Fruit fly (Drosophila melanogaster) whole organism, embryonic: ENCODE results near the gene Vm26Ab.

ENCODE experiments used
- CG31224 ChIP-seq: fragments of 200-800 bp; sonication (Bioruptor generic); IDR thresholded peaks from 2 replicates; pipeline ENCODE4 v1.3.6; 2022; ENCODE audit warnings: missing biosample characterization, missing genetic modification characterization
- CG6854 ChIP-seq: fragments of 200-800 bp; sonication (Bioruptor generic); optimal IDR thresholded peaks from 3 replicates; lab custom pipeline; 2017; ENCODE audit warnings: missing biosample characterization, mild to moderate bottlenecking, missing genetic modification characterization
- Eip74EF ChIP-seq, 2 experiments: fragments of 200-800 bp in 1 of 2; fragments of >200 bp in 1 of 2; sonication (Bioruptor generic) in 1 of 2; optimal IDR thresholded peaks; 2 replicates each; lab custom pipeline; 2017 to 2019; ENCODE audit warnings: missing biosample characterization in 2 of 2, missing genetic modification characterization in 2 of 2, mild to moderate bottlenecking in 1 of 2, moderate library complexity in 1 of 2
- HLH54F ChIP-seq: fragments of 200-800 bp; sonication (Bioruptor generic); optimal IDR thresholded peaks from 3 replicates; lab custom pipeline; 2016; ENCODE audit warnings: missing biosample characterization, missing genetic modification characterization
- bab2 ChIP-seq: fragments of 200-800 bp; sonication (Bioruptor generic); optimal IDR thresholded peaks from 2 replicates; lab custom pipeline; 2016; ENCODE audit warnings: missing biosample characterization, missing genetic modification characterization
- dpn ChIP-seq, 2 experiments: fragments of 200-800 bp; sonication (Bioruptor generic); optimal IDR thresholded peaks; 3 replicates each; lab custom pipeline; 2016; ENCODE audit warnings: missing biosample characterization in 2 of 2, missing genetic modification characterization in 2 of 2
- sob ChIP-seq: fragments of 200-800 bp; sonication (Bioruptor generic); IDR thresholded peaks from 2 replicates; pipeline ENCODE4 v1.3.6; 2022; ENCODE audit warnings: missing biosample characterization, missing genetic modification characterization

- no peak for TF ChIP-seq dpn (GFP tag; optimal IDR thresholded peaks at IDR 0.05; lab: Kevin White, UChicago)
- TF ChIP-seq sob (GFP tag; lab: Robert Waterston, UW) = no peak
- TF ChIP-seq CG31224 (GFP tag; lab: Robert Waterston, UW) = no peak
- no peak for TF ChIP-seq Eip74EF (GFP tag; optimal IDR thresholded peaks at IDR 0.05; lab: Kevin White, UChicago)
- TF ChIP-seq CG6854 (GFP tag; lab: Kevin White, UChicago) = no peak
- no peak for TF ChIP-seq HLH54F (GFP tag; lab: Kevin White, UChicago)
- TF ChIP-seq bab2 (GFP tag; lab: Kevin White, UChicago) = no peak
These were observed 20.9 kb downstream of the Vm26Ab start for dm6 chr2L:5977729-5978078.
